Worm (Caenorhabditis elegans): Measurements from ENCODE around the gene C45G9.9.

The C45G9.9 gene

DNA sequence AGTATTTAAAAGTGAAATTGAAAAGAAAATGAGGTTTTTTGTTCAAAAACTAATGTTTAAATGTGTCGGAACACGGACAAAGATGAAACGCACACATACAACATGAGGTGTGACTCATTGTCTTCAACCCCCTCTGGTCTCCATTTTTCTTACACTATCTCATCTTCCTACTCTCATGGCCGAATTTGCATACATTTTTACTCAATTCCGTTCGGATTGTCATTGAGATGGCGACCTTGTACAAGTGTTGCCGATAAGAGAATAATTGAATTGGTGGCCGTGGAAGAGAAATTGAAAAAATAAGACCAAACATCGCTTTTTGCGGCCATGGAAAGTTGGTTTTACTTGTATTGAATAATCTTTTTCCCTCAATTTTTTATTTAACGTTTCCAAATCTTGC lies 8.4 kb downstream of the C45G9.9 start, which contains the start of gene txbp-3:
TSS of gene txbp-3 (minus strand) at position 285 of the 400 bp plus-strand sequence.
- peak; percentile 9 for TF ChIP-seq nhr-43 (tag; optimal IDR thresholded peaks at IDR 0.05; ENCODE audit: poor library complexity, severe bottlenecking)
- TF ChIP-seq fos-1 (tag; optimal IDR thresholded peaks at IDR 0.05) = no peak
- no peak for TF ChIP-seq eor-1 (tag; optimal IDR thresholded peaks at IDR 0.05)
- peak; percentile 20 for TF ChIP-seq nfya-1 (tag; optimal IDR thresholded peaks at IDR 0.05; ENCODE audit: insufficient read depth)
- TF ChIP-seq fkh-10 (GFP tag; optimal IDR thresholded peaks at IDR 0.05) = peak; percentile 17
- peak; percentile 74 for TF ChIP-seq elt-2 (tag; optimal IDR thresholded peaks at IDR 0.05)
- TF ChIP-seq aly-2 (tag; optimal IDR thresholded peaks at IDR 0.05) = no peak
- TF ChIP-seq pha-4 (tag; optimal IDR thresholded peaks at IDR 0.05) = peak; percentile 32
- TF ChIP-seq mdl-1 (tag; optimal IDR thresholded peaks at IDR 0.05) = no peak
- TF ChIP-seq jun-1 (tag; optimal IDR thresholded peaks at IDR 0.05) = peak; percentile 5
- TF ChIP-seq nhr-23 (tag; optimal IDR thresholded peaks at IDR 0.05) = peak; percentile 27
- TF ChIP-seq nhr-25 (tag; optimal IDR thresholded peaks at IDR 0.05) = peak; percentile 95
- no peak for TF ChIP-seq zag-1 (tag; optimal IDR thresholded peaks at IDR 0.05)
- no peak for TF ChIP-seq ZK546.5 (tag; optimal IDR thresholded peaks at IDR 0.05)
- no peak for TF ChIP-seq tbx-2 (tag; optimal IDR thresholded peaks at IDR 0.05)
- TF ChIP-seq unc-62 (GFP tag; optimal IDR thresholded peaks at IDR 0.05) = no peak
- TF ChIP-seq lin-15B (tag; optimal IDR thresholded peaks at IDR 0.05) = peak; percentile 70
- TF ChIP-seq snpc-4 (tag; optimal IDR thresholded peaks at IDR 0.05) = peak; percentile 80
- TF ChIP-seq lin-39 (tag; optimal IDR thresholded peaks at IDR 0.05) = peak; percentile 23
- no peak for TF ChIP-seq nhr-76 (tag; optimal IDR thresholded peaks at IDR 0.05)
- TF ChIP-seq pqm-1 (tag; optimal IDR thresholded peaks at IDR 0.05) = peak; percentile 0

- TF ChIP-seq elt-3 (tag; optimal IDR thresholded peaks at IDR 0.05) (no peak), egl-5 (tag; optimal IDR thresholded peaks at IDR 0.05) (no peak), eor-1 (tag; optimal IDR thresholded peaks at IDR 0.05) (no peak), zag-1 (tag; optimal IDR thresholded peaks at IDR 0.05) (no peak), hmg-11 (tag; optimal IDR thresholded peaks at IDR 0.05) (no peak), nhr-28 (tag; optimal IDR thresholded peaks at IDR 0.05) (no peak), mdl-1 (tag; optimal IDR thresholded peaks at IDR 0.05) (no peak)
These were observed 10.9 kb downstream of the C45G9.9 start, which contains the start of gene C45G9.14 for ce11 chrIII:5044709-5045108. Gene C45G9.14, plus strand, starts transcription at chrIII:5045009.

DNA sequence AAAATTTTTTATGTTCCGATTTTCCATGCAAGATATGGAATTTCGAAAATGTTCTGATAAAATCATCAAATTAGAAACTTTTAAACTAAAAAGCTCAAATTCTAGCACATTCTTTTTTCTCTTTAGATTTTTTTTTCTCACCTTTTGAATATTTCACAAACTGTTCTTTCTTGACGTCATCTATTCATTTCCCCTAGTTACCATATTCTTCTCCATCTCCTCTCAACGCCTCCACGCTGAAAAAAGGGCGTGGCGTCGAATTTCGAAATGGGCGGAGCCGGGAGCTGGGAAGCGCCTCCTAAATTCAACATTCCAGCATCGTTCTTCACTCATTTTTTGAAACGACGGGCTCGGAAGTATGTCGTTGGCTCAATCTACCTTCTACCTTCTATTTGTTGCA lies 13.5 kb downstream of the C45G9.9 start, which contains the start of gene nlp-43:
TSS of gene nlp-43 (plus strand) at position 301 of the 400 bp plus-strand sequence.
- no peak for TF ChIP-seq nhr-76 (tag; optimal IDR thresholded peaks at IDR 0.05)
- TF ChIP-seq egl-5 (tag; optimal IDR thresholded peaks at IDR 0.05) = no peak
- TF ChIP-seq elt-2 (tag; optimal IDR thresholded peaks at IDR 0.05) = no peak
- TF ChIP-seq skn-1 (tag; optimal IDR thresholded peaks at IDR 0.05) = no peak
- TF ChIP-seq ceh-28 (tag; optimal IDR thresholded peaks at IDR 0.05) = no peak
- TF ChIP-seq tbx-2 (tag; optimal IDR thresholded peaks at IDR 0.05) = no peak
- TF ChIP-seq egl-27 (tag; optimal IDR thresholded peaks at IDR 0.05) = no peak
- no peak for TF ChIP-seq ceh-16 (tag; optimal IDR thresholded peaks at IDR 0.05)
- TF ChIP-seq hmg-11 (tag; optimal IDR thresholded peaks at IDR 0.05) = no peak
- TF ChIP-seq elt-3 (tag; optimal IDR thresholded peaks at IDR 0.05) = no peak
- no peak for TF ChIP-seq nhr-12 (tag; optimal IDR thresholded peaks at IDR 0.05)
- TF ChIP-seq elt-1 (tag; optimal IDR thresholded peaks at IDR 0.05) = no peak
- TF ChIP-seq nhr-43 (tag; optimal IDR thresholded peaks at IDR 0.05; ENCODE audit: poor library complexity, severe bottlenecking) = no peak
- no peak for TF ChIP-seq ZK546.5 (tag; optimal IDR thresholded peaks at IDR 0.05)
- TF ChIP-seq nhr-67 (tag; optimal IDR thresholded peaks at IDR 0.05) = no peak

- TF ChIP-seq skn-1 (tag; optimal IDR thresholded peaks at IDR 0.05) = no peak
- no peak for TF ChIP-seq lsy-12 (tag; optimal IDR thresholded peaks at IDR 0.05)
- no peak for TF ChIP-seq lin-15B (tag; optimal IDR thresholded peaks at IDR 0.05)
- no peak for TF ChIP-seq nhr-28 (tag; optimal IDR thresholded peaks at IDR 0.05)
- TF ChIP-seq egl-5 (tag; optimal IDR thresholded peaks at IDR 0.05) = peak; percentile 4
These were observed 19.5 kb downstream of the C45G9.9 start, which contains the start of gene C45G9.6 for ce11 chrIII:5036158-5036557. Gene C45G9.6, plus strand, starts transcription at chrIII:5036458.

ce11 chrIII:5031375-5031836 lies 24.2 kb downstream of the C45G9.9 start:
- peak; percentile 58 for TF ChIP-seq nhr-43 (tag; optimal IDR thresholded peaks at IDR 0.05; ENCODE audit: poor library complexity, severe bottlenecking)
- peak; percentile 69 for TF ChIP-seq jun-1 (tag; optimal IDR thresholded peaks at IDR 0.05)
- TF ChIP-seq pha-4 (tag; optimal IDR thresholded peaks at IDR 0.05) = peak; percentile 76
- TF ChIP-seq skn-1 (tag; optimal IDR thresholded peaks at IDR 0.05) = peak; percentile 65
- TF ChIP-seq R02D3.7 (tag; optimal IDR thresholded peaks at IDR 0.05) = peak; percentile 10
- TF ChIP-seq hmg-11 (tag; optimal IDR thresholded peaks at IDR 0.05) = peak; percentile 94
- TF ChIP-seq elt-2 (tag; optimal IDR thresholded peaks at IDR 0.05) = peak; percentile 62
- peak; percentile 67 for TF ChIP-seq nhr-25 (tag; optimal IDR thresholded peaks at IDR 0.05)
- peak; percentile 59 for TF ChIP-seq lin-39 (tag; optimal IDR thresholded peaks at IDR 0.05)
- peak; percentile 32 for TF ChIP-seq aly-2 (tag; optimal IDR thresholded peaks at IDR 0.05)
- TF ChIP-seq lsy-12 (tag; optimal IDR thresholded peaks at IDR 0.05) = peak; percentile 73
- TF ChIP-seq nhr-23 (tag; optimal IDR thresholded peaks at IDR 0.05) = peak; percentile 67
- peak; percentile 67 for TF ChIP-seq nfya-1 (tag; optimal IDR thresholded peaks at IDR 0.05; ENCODE audit: insufficient read depth)
- TF ChIP-seq tbx-2 (tag; optimal IDR thresholded peaks at IDR 0.05) = peak; percentile 65
- peak; percentile 11 for TF ChIP-seq elt-1 (tag; optimal IDR thresholded peaks at IDR 0.05)

Measured in whole organism, L3 larva.